Worm (Caenorhabditis elegans): ENCODE data around the gene cls-1.

DNA sequence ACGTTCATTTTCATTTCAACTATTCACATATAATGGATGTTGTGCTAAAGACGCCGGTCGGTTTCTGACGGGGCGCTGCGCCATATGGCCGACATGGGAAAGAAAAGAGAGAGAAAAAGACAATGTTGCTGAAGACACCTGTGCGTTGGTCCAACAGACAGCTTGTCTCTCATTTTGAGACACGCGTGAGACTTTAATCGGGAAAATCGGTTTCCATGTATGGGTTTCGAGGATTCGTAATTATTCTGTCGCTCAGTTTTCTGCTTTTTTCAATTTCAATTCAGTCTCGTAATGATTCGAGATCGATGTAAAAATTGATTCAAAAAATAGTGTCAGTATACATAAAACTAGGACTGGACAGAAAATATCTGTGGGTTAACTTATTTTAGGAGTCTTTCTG lies 22.9 kb downstream of the cls-1 start:
- TF ChIP-seq madf-9 (GFP tag; conservative IDR thresholded peaks at IDR 0.05) = no peak
- TF ChIP-seq aly-2 (tag; optimal IDR thresholded peaks at IDR 0.05) = no peak

All from whole organism, L4 larva.